Fruit fly (Drosophila melanogaster) S2 (cell line): Measurements from ENCODE around the gene CG3184.

ENCODE experiments used
- CG8478 ChIP-seq: fragments of >200 bp; optimal IDR thresholded peaks from 2 replicates; lab custom pipeline; 2018
- CTCF ChIP-seq, 2 experiments: fragments of >200 bp; optimal IDR thresholded peaks; 2 replicates each; lab custom pipeline; 2018

dm6 chrX:6711295-6711694, 22.7 kb upstream of the CG3184 start:
- TF ChIP-seq CG8478 (no peak), CTCF (optimal IDR thresholded peaks at IDR 0.05; lab: Kevin White, UChicago) (no peak)
